1 fruit fly cellular context compared by ENCODE assay signal in genomic region chr2L:21030235-21030634, dm6.
TF ChIP-seq lines count a peak whose summit lies in the region.

No protein-coding gene starts in this region.

TF ChIP-seq in whole organism, prepupa, 60 proteins besides CTCF, POLR2A, EP300 and RAD21 (continued from another document):
- TF ChIP-seq Sox15 (GFP tag; optimal IDR thresholded peaks at IDR 0.05; lab: Kevin White, UChicago) (no peak), Ets96B (tag; optimal IDR thresholded peaks at IDR 0.05; lab: Kevin White, UChicago) (no peak), CG8119 (GFP tag; IDR thresholded peaks at IDR 0.05; lab: Robert Waterston, UW) (no peak), cyc (GFP tag; optimal IDR thresholded peaks at IDR 0.05; lab: Kevin White, UChicago) (no peak), Smox (GFP tag; optimal IDR thresholded peaks at IDR 0.05; lab: Kevin White, UChicago) (no peak)
